Worm (Caenorhabditis elegans) whole organism, late embryonic: ENCODE measurements around the gene erg-28.

Experiments
- C08G9.2 ChIP-seq: sonication (generic microtip); optimal IDR thresholded peaks from 2 replicates; lab custom pipeline; 2016; ENCODE audit warnings: mild to moderate bottlenecking, missing genetic modification characterization, moderate library complexity, missing compliant biosample characterization
- F13H6.1 ChIP-seq: sonication (generic microtip); optimal IDR thresholded peaks from 2 replicates; lab custom pipeline; 2016; ENCODE audit warnings: missing genetic modification characterization, missing compliant biosample characterization
- K09A11.1 ChIP-seq: sonication (generic microtip); optimal IDR thresholded peaks from 2 replicates; lab custom pipeline; 2017; ENCODE audit warnings: antibody characterized with exemption, mild to moderate bottlenecking, missing genetic modification characterization, missing compliant biosample characterization; ENCODE audit not compliant: insufficient read depth
- ama-1 ChIP-seq: fragments of 150-350 bp; optimal IDR thresholded peaks from 2 replicates; lab custom pipeline; 2014
- ceh-22 ChIP-seq: sonication (generic microtip); optimal IDR thresholded peaks from 2 replicates; lab custom pipeline; 2017; ENCODE audit warnings: missing biosample characterization, missing genetic modification characterization
- ceh-30 ChIP-seq: fragments of 150-350 bp; optimal IDR thresholded peaks from 2 replicates; lab custom pipeline; 2014; ENCODE audit warnings: missing biosample characterization, missing genetic modification characterization
- ceh-31 ChIP-seq: sonication (generic microtip); optimal IDR thresholded peaks from 2 replicates; lab custom pipeline; 2016; ENCODE audit warnings: missing genetic modification characterization, missing compliant biosample characterization
- ceh-45 ChIP-seq: fragments of 200-800 bp; sonication (Bioruptor generic); IDR thresholded peaks from 2 replicates; pipeline ENCODE4 v1.3.6; 2022; ENCODE audit warnings: missing genetic modification reagents, missing genetic modification characterization, missing compliant biosample characterization
- ceh-48 ChIP-seq: sonication (generic microtip); optimal IDR thresholded peaks from 2 replicates; lab custom pipeline; 2016; ENCODE audit warnings: missing genetic modification characterization, inconsistent platforms, missing compliant biosample characterization
- ceh-6 ChIP-seq: fragments of 200-800 bp; sonication (Bioruptor generic); optimal IDR thresholded peaks from 2 replicates; lab custom pipeline; 2018; ENCODE audit warnings: mild to moderate bottlenecking, missing genetic modification characterization, missing compliant biosample characterization
- ceh-9 ChIP-seq: sonication (generic microtip); optimal IDR thresholded peaks from 2 replicates; lab custom pipeline; 2016; ENCODE audit warnings: mild to moderate bottlenecking, missing genetic modification characterization, inconsistent platforms, missing compliant biosample characterization
- che-1 ChIP-seq: sonication (generic microtip); optimal IDR thresholded peaks from 2 replicates; lab custom pipeline; 2016; ENCODE audit warnings: mild to moderate bottlenecking, missing genetic modification characterization, missing compliant biosample characterization
- dmd-4 ChIP-seq: sonication (generic microtip); optimal IDR thresholded peaks from 2 replicates; lab custom pipeline; 2016; ENCODE audit warnings: borderline replicate concordance, missing genetic modification characterization, missing compliant biosample characterization
- elt-2 ChIP-seq: sonication (generic microtip); optimal IDR thresholded peaks from 2 replicates; lab custom pipeline; 2016; ENCODE audit warnings: missing genetic modification reagents, missing genetic modification characterization, missing compliant biosample characterization
- fax-1 ChIP-seq: sonication (generic microtip); optimal IDR thresholded peaks from 2 replicates; lab custom pipeline; 2016; ENCODE audit warnings: missing genotype, missing genetic modification characterization, missing compliant biosample characterization
- fkh-6 ChIP-seq: sonication (generic microtip); optimal IDR thresholded peaks from 2 replicates; lab custom pipeline; 2016; ENCODE audit warnings: missing genetic modification characterization, missing compliant biosample characterization
- hlh-13 ChIP-seq: fragments of 200-800 bp; sonication (Bioruptor generic); optimal IDR thresholded peaks from 2 replicates; lab custom pipeline; 2018; ENCODE audit warnings: mild to moderate bottlenecking, missing genetic modification characterization, missing compliant biosample characterization
- hlh-15 ChIP-seq: sonication (generic microtip); optimal IDR thresholded peaks from 2 replicates; lab custom pipeline; 2016; ENCODE audit warnings: missing genetic modification characterization, missing compliant biosample characterization
- hlh-30 ChIP-seq: sonication (generic microtip); optimal IDR thresholded peaks from 2 replicates; lab custom pipeline; 2017; ENCODE audit warnings: antibody characterized with exemption, missing genetic modification characterization, missing compliant biosample characterization; ENCODE audit not compliant: insufficient read depth
- hlh-8 ChIP-seq: sonication (generic microtip); optimal IDR thresholded peaks from 2 replicates; lab custom pipeline; 2016; ENCODE audit warnings: missing genotype, missing genetic modification characterization, missing compliant biosample characterization
- lim-6 ChIP-seq: sonication (generic microtip); optimal IDR thresholded peaks from 2 replicates; lab custom pipeline; 2016; ENCODE audit warnings: missing genetic modification characterization, missing compliant biosample characterization
- lin-11 ChIP-seq: fragments of 200-800 bp; sonication (Bioruptor generic); optimal IDR thresholded peaks from 2 replicates; lab custom pipeline; 2018; ENCODE audit warnings: mild to moderate bottlenecking, missing genetic modification characterization, missing compliant biosample characterization
- mec-3 ChIP-seq: sonication (generic microtip); optimal IDR thresholded peaks from 2 replicates; lab custom pipeline; 2016; ENCODE audit warnings: borderline replicate concordance, missing genetic modification characterization, missing compliant biosample characterization
- npax-4 ChIP-seq: sonication (generic microtip); optimal IDR thresholded peaks from 2 replicates; lab custom pipeline; 2016; ENCODE audit warnings: missing genetic modification characterization, missing compliant biosample characterization
- odd-2 ChIP-seq: sonication (generic microtip); optimal IDR thresholded peaks from 2 replicates; lab custom pipeline; 2017; ENCODE audit warnings: antibody characterized with exemption, mild to moderate bottlenecking, missing genetic modification characterization, missing compliant biosample characterization
- pag-3 ChIP-seq: sonication (generic microtip); optimal IDR thresholded peaks from 2 replicates; lab custom pipeline; 2016; ENCODE audit warnings: missing compliant biosample characterization, missing genetic modification characterization, borderline replicate concordance
- pat-9 ChIP-seq: fragments of 200-800 bp; sonication (Bioruptor generic); optimal IDR thresholded peaks from 2 replicates; lab custom pipeline; 2018; ENCODE audit warnings: mild to moderate bottlenecking, missing genetic modification characterization, moderate library complexity, missing compliant biosample characterization
- pha-2 ChIP-seq: sonication (generic microtip); optimal IDR thresholded peaks from 2 replicates; lab custom pipeline; 2017; ENCODE audit warnings: mild to moderate bottlenecking, missing genetic modification characterization, missing compliant biosample characterization
- pqm-1 ChIP-seq: sonication (generic microtip); optimal IDR thresholded peaks from 2 replicates; lab custom pipeline; 2016; ENCODE audit warnings: missing genetic modification characterization, missing compliant biosample characterization
- pros-1 ChIP-seq: fragments of 150-350 bp; optimal IDR thresholded peaks from 2 replicates; lab custom pipeline; 2014; ENCODE audit warnings: missing biosample characterization, missing genetic modification reagents, missing genetic modification characterization
- sdc-2 ChIP-seq: sonication (generic microtip); optimal IDR thresholded peaks from 2 replicates; lab custom pipeline; 2016; ENCODE audit warnings: missing genotype, missing genetic modification characterization, missing compliant biosample characterization
- sox-4 ChIP-seq: sonication (generic microtip); optimal IDR thresholded peaks from 2 replicates; lab custom pipeline; 2017; ENCODE audit warnings: mild to moderate bottlenecking, missing genetic modification characterization, inconsistent platforms, missing compliant biosample characterization
- syd-9 ChIP-seq: sonication (generic microtip); optimal IDR thresholded peaks from 2 replicates; lab custom pipeline; 2016; ENCODE audit warnings: mild to moderate bottlenecking, missing genetic modification characterization, moderate library complexity, missing compliant biosample characterization
- tbx-2 ChIP-seq: sonication (generic microtip); optimal IDR thresholded peaks from 2 replicates; lab custom pipeline; 2016; ENCODE audit warnings: missing genetic modification characterization, missing compliant biosample characterization
- tbx-7 ChIP-seq: sonication (generic microtip); optimal IDR thresholded peaks from 2 replicates; lab custom pipeline; 2016; ENCODE audit warnings: missing genotype, missing genetic modification characterization, missing compliant biosample characterization
- unc-3 ChIP-seq, 2 experiments: fragments of 200-800 bp in 1 of 2; sonication (Bioruptor generic) in 1 of 2; sonication (generic microtip) in 1 of 2; conservative IDR thresholded peaks in 1 of 2; optimal IDR thresholded peaks in 1 of 2; 2 replicates each; pipeline versions ENCODE4 v1.3.6 to Lab custom; 2016 to 2022; ENCODE audit warnings: missing compliant biosample characterization in 2 of 2, missing genetic modification characterization in 2 of 2, missing genetic modification reagents in 1 of 2
- unc-42 ChIP-seq: sonication (generic microtip); optimal IDR thresholded peaks from 2 replicates; lab custom pipeline; 2016; ENCODE audit warnings: missing genotype, missing genetic modification characterization, missing compliant biosample characterization
- unc-55 ChIP-seq: sonication (generic microtip); optimal IDR thresholded peaks from 2 replicates; lab custom pipeline; 2017; ENCODE audit warnings: missing biosample characterization, missing genetic modification reagents, missing genetic modification characterization

The erg-28 gene

ce11 chrV:12567312-12567711 lies 39.9 kb upstream of the erg-28 start:
- TF ChIP-seq ceh-48 (tag; lab: Kevin White, UChicago), result no peak
- TF ChIP-seq fax-1 (tag; lab: Kevin White, UChicago), result no peak

ce11 chrV:12567850-12568249 lies 39.4 kb upstream of the erg-28 start, which contains the start of gene E02A10.4:
TSS of gene E02A10.4 (minus strand) at chrV:12567950.
- no peak for TF ChIP-seq ama-1 (lab: Kevin White, UChicago)
- TF ChIP-seq ceh-31 (tag; lab: Kevin White, UChicago), result no peak
- TF ChIP-seq pqm-1 (tag; lab: Kevin White, UChicago), result no peak
- no peak for TF ChIP-seq ceh-48 (tag; lab: Kevin White, UChicago)
- no peak for TF ChIP-seq npax-4 (tag; lab: Kevin White, UChicago)
- no peak for TF ChIP-seq lim-6
- TF ChIP-seq che-1 (tag; lab: Kevin White, UChicago), result no peak
- no peak for TF ChIP-seq hlh-13
- TF ChIP-seq ceh-30 (tag; lab: Kevin White, UChicago), result no peak
- TF ChIP-seq, all 69 proteins: peak for 0

DNA sequence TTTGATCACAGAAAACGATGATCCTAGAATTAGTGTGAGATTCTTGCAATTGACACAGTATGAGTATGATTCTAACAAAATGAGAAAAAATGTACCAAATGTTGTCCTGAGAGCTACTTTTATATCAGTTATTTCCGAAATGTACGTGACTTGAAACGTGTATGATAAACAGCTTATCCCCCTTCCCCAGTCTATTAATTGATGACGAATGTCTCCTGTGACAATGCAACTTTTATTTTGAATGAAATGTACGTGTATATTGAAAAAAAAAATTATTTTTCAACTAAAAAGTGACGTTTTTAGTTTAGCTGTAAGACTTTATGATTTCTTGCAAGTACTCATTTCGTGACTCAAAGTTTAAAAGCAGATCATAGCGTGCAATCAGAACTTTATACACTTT lies 36.9 kb upstream of the erg-28 start:
- no peak for TF ChIP-seq hlh-13
- no peak for TF ChIP-seq F13H6.1 (tag; lab: Kevin White, UChicago)
- no peak for TF ChIP-seq dmd-4 (tag; lab: Kevin White, UChicago)
- no peak for TF ChIP-seq tbx-7 (tag; lab: Kevin White, UChicago)
- TF ChIP-seq hlh-8 (tag; lab: Kevin White, UChicago), result no peak
- TF ChIP-seq odd-2, result no peak
- TF ChIP-seq pros-1 (tag; lab: Kevin White, UChicago), result no peak
- no peak for TF ChIP-seq elt-2 (tag; lab: Kevin White, UChicago)
- TF ChIP-seq lin-11 (tag; lab: Kevin White, UChicago), result no peak
- no peak for TF ChIP-seq ceh-22 (tag; lab: Kevin White, UChicago)
- TF ChIP-seq C08G9.2 (tag; lab: Kevin White, UChicago), result no peak
- TF ChIP-seq hlh-15 (tag; lab: Kevin White, UChicago), result no peak

DNA sequence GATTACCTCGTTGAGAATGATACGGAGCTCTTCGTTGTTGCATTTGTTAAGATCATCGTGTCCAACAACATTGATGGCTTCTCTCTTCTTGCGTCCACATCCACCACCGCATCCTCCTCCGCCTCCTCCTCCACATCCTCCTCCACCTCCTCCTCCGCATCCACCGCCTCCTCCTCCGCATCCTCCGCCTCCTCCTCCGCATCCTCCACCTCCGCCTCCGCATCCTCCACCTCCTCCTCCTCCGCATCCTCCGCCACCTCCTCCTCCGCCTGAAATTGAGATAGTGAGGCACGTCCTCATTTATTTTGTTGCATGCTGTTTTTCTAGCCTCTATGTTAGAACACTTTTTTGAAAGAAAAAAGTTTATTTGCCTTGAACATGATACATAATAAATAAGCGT lies 31.4 kb upstream of the erg-28 start:
- TF ChIP-seq ceh-6 (GFP tag; lab: Kevin White, UChicago) (no peak), K09A11.1 (tag; lab: Kevin White, UChicago) (no peak), hlh-30 (tag; lab: Kevin White, UChicago) (no peak), F13H6.1 (tag; lab: Kevin White, UChicago) (no peak), syd-9 (tag; lab: Kevin White, UChicago) (no peak), hlh-8 (tag; lab: Kevin White, UChicago) (no peak)

ce11 chrV:12576495-12576947 lies 30.7 kb upstream of the erg-28 start, which contains the start of gene grl-23:
TSS of gene grl-23 (minus strand) at chrV:12576897.
- TF ChIP-seq unc-3 (GFP tag; conservative IDR thresholded peaks at IDR 0.05; lab: Robert Waterston, UW), result no peak
- TF ChIP-seq unc-3 (tag; optimal IDR thresholded peaks at IDR 0.05; lab: Kevin White, UChicago), result no peak
- no peak for TF ChIP-seq pha-2
- TF ChIP-seq lim-6, result no peak
- no peak for TF ChIP-seq elt-2 (tag; lab: Kevin White, UChicago)
- no peak for TF ChIP-seq lin-11 (tag; lab: Kevin White, UChicago)
- no peak for TF ChIP-seq ceh-30 (tag; lab: Kevin White, UChicago)
- TF ChIP-seq unc-55 (GFP tag; lab: Kevin White, UChicago), result no peak
- TF ChIP-seq ceh-6 (GFP tag; lab: Kevin White, UChicago), result no peak
- TF ChIP-seq hlh-8 (tag; lab: Kevin White, UChicago), result no peak

ce11 chrV:12579299-12579698 lies 27.9 kb upstream of the erg-28 start, which contains the start of gene E02A10.3:
TSS of gene E02A10.3 (plus strand) at chrV:12579599.
- TF ChIP-seq pros-1 (tag; lab: Kevin White, UChicago) (no peak), unc-42 (tag; lab: Kevin White, UChicago) (no peak), mec-3 (no peak), sox-4 (no peak), elt-2 (tag; lab: Kevin White, UChicago) (no peak), che-1 (tag; lab: Kevin White, UChicago) (no peak), syd-9 (tag; lab: Kevin White, UChicago) (no peak), fkh-6 (tag; lab: Kevin White, UChicago) (no peak), sdc-2 (no peak), tbx-2 (tag; lab: Kevin White, UChicago) (no peak), pat-9 (tag; lab: Kevin White, UChicago) (no peak), ceh-9 (tag; lab: Kevin White, UChicago) (no peak), K09A11.1 (tag; lab: Kevin White, UChicago) (no peak), pag-3 (tag; lab: Kevin White, UChicago) (no peak), ceh-45 (no peak)
